Worm (Caenorhabditis elegans): ENCODE results near the gene ZK742.4.

ZK742.4 gene

ce11 chrV:7847687-7848086 lies 36.1 kb upstream of the ZK742.4 start:
- TF ChIP-seq pes-1 (GFP tag; IDR thresholded peaks at IDR 0.05) (no peak), F13C5.2 (tag; optimal IDR thresholded peaks at IDR 0.05) (no peak), tbx-11 (GFP tag; IDR thresholded peaks at IDR 0.05) (no peak), ceh-13 (GFP tag; optimal IDR thresholded peaks at IDR 0.05) (no peak), ama-1 (optimal IDR thresholded peaks at IDR 0.05) (no peak), ceh-36 (tag; optimal IDR thresholded peaks at IDR 0.05) (no peak), tbx-37 (GFP tag; conservative IDR thresholded peaks at IDR 0.05) (no peak), flt-1 (GFP tag; IDR thresholded peaks at IDR 0.05) (no peak), hmbx-1 (tag; optimal IDR thresholded peaks at IDR 0.05) (no peak), hnd-1 (tag; optimal IDR thresholded peaks at IDR 0.05) (no peak), scrt-1 (GFP tag; IDR thresholded peaks at IDR 0.05) (no peak)

- TF ChIP-seq tbx-11 (GFP tag; IDR thresholded peaks at IDR 0.05) (no peak), tbx-37 (GFP tag; conservative IDR thresholded peaks at IDR 0.05) (no peak), F13C5.2 (tag; optimal IDR thresholded peaks at IDR 0.05) (no peak)
Measured at ce11 chrV:7847170-7847569, 35.6 kb upstream of the ZK742.4 start, which contains the start of gene memo-1. TSS of gene memo-1 (minus strand) at chrV:7847171.

ce11 chrV:7842228-7842627 lies 30.6 kb upstream of the ZK742.4 start, which contains the start of gene grd-8:
TSS of gene grd-8 (plus strand) at chrV:7842528.
- TF ChIP-seq scrt-1 (GFP tag; IDR thresholded peaks at IDR 0.05): no peak
- no peak for TF ChIP-seq tbx-37 (GFP tag; conservative IDR thresholded peaks at IDR 0.05)
- TF ChIP-seq pes-1 (GFP tag; IDR thresholded peaks at IDR 0.05): no peak
- TF ChIP-seq B0310.2 (tag; optimal IDR thresholded peaks at IDR 0.05): no peak
- no peak for TF ChIP-seq tbx-11 (GFP tag; IDR thresholded peaks at IDR 0.05)
- no peak for TF ChIP-seq flt-1 (GFP tag; IDR thresholded peaks at IDR 0.05)
- TF ChIP-seq tra-4 (tag; optimal IDR thresholded peaks at IDR 0.05): no peak
- TF ChIP-seq ets-7 (tag; optimal IDR thresholded peaks at IDR 0.05): no peak
- no peak for TF ChIP-seq F13C5.2 (tag; optimal IDR thresholded peaks at IDR 0.05)
- TF ChIP-seq aly-1 (tag; optimal IDR thresholded peaks at IDR 0.05): no peak
- TF ChIP-seq hnd-1 (tag; optimal IDR thresholded peaks at IDR 0.05): no peak
- no peak for TF ChIP-seq ceh-13 (GFP tag; optimal IDR thresholded peaks at IDR 0.05)
- no peak for TF ChIP-seq hmbx-1 (tag; optimal IDR thresholded peaks at IDR 0.05)

- no peak for TF ChIP-seq B0310.2 (tag; optimal IDR thresholded peaks at IDR 0.05)
- no peak for TF ChIP-seq aly-1 (tag; optimal IDR thresholded peaks at IDR 0.05)
- TF ChIP-seq flt-1 (GFP tag; IDR thresholded peaks at IDR 0.05): no peak
- TF ChIP-seq ama-1 (optimal IDR thresholded peaks at IDR 0.05): no peak
- TF ChIP-seq ets-7 (tag; optimal IDR thresholded peaks at IDR 0.05): no peak
- no peak for TF ChIP-seq ceh-36 (tag; optimal IDR thresholded peaks at IDR 0.05)
- no peak for TF ChIP-seq scrt-1 (GFP tag; IDR thresholded peaks at IDR 0.05)
- no peak for TF ChIP-seq pes-1 (GFP tag; IDR thresholded peaks at IDR 0.05)
- no peak for TF ChIP-seq hmg-4 (GFP tag; optimal IDR thresholded peaks at IDR 0.05)
- TF ChIP-seq tra-4 (tag; optimal IDR thresholded peaks at IDR 0.05): no peak
- no peak for TF ChIP-seq hmbx-1 (tag; optimal IDR thresholded peaks at IDR 0.05)
- TF ChIP-seq tbx-37 (GFP tag; conservative IDR thresholded peaks at IDR 0.05): no peak
- no peak for TF ChIP-seq ceh-13 (GFP tag; optimal IDR thresholded peaks at IDR 0.05)
- TF ChIP-seq sea-1 (GFP tag; conservative IDR thresholded peaks at IDR 0.05): no peak
- TF ChIP-seq tbx-11 (GFP tag; IDR thresholded peaks at IDR 0.05): no peak
- no peak for TF ChIP-seq F13C5.2 (tag; optimal IDR thresholded peaks at IDR 0.05)
- no peak for TF ChIP-seq hnd-1 (tag; optimal IDR thresholded peaks at IDR 0.05)
Measured at ce11 chrV:7839485-7839884, 27.9 kb upstream of the ZK742.4 start, which contains the start of gene C37C3.12. TSS of gene C37C3.12 (minus strand) at chrV:7839585.

- no peak for TF ChIP-seq tbx-11 (GFP tag; IDR thresholded peaks at IDR 0.05)
- TF ChIP-seq pes-1 (GFP tag; IDR thresholded peaks at IDR 0.05): no peak
- TF ChIP-seq hmg-4 (GFP tag; optimal IDR thresholded peaks at IDR 0.05): no peak
- TF ChIP-seq aly-1 (tag; optimal IDR thresholded peaks at IDR 0.05): no peak
- no peak for TF ChIP-seq tra-4 (tag; optimal IDR thresholded peaks at IDR 0.05)
- no peak for TF ChIP-seq ets-7 (tag; optimal IDR thresholded peaks at IDR 0.05)
Measured at ce11 chrV:7837809-7838208, 26.2 kb upstream of the ZK742.4 start, which contains the start of gene ttr-33. TSS of gene ttr-33 (minus strand) at chrV:7837909.

ce11 chrV:7836911-7837310 lies 25.3 kb upstream of the ZK742.4 start, which contains the start of gene txt-5:
TSS of gene txt-5 (minus strand) at chrV:7837134.
- TF ChIP-seq B0310.2 (tag; optimal IDR thresholded peaks at IDR 0.05): no peak
- no peak for TF ChIP-seq scrt-1 (GFP tag; IDR thresholded peaks at IDR 0.05)

- no peak for TF ChIP-seq ets-7 (tag; optimal IDR thresholded peaks at IDR 0.05)
- TF ChIP-seq ceh-36 (tag; optimal IDR thresholded peaks at IDR 0.05): no peak
- no peak for TF ChIP-seq sea-1 (GFP tag; conservative IDR thresholded peaks at IDR 0.05)
- no peak for TF ChIP-seq hmbx-1 (tag; optimal IDR thresholded peaks at IDR 0.05)
- TF ChIP-seq hnd-1 (tag; optimal IDR thresholded peaks at IDR 0.05): no peak
- no peak for TF ChIP-seq tbx-37 (GFP tag; conservative IDR thresholded peaks at IDR 0.05)
- no peak for TF ChIP-seq scrt-1 (GFP tag; IDR thresholded peaks at IDR 0.05)
- TF ChIP-seq aly-1 (tag; optimal IDR thresholded peaks at IDR 0.05): no peak
- TF ChIP-seq ama-1 (optimal IDR thresholded peaks at IDR 0.05): no peak
- TF ChIP-seq flt-1 (GFP tag; IDR thresholded peaks at IDR 0.05): no peak
- no peak for TF ChIP-seq B0310.2 (tag; optimal IDR thresholded peaks at IDR 0.05)
- no peak for TF ChIP-seq F13C5.2 (tag; optimal IDR thresholded peaks at IDR 0.05)
- TF ChIP-seq tbx-11 (GFP tag; IDR thresholded peaks at IDR 0.05): no peak
- no peak for TF ChIP-seq pes-1 (GFP tag; IDR thresholded peaks at IDR 0.05)
- no peak for TF ChIP-seq hmg-4 (GFP tag; optimal IDR thresholded peaks at IDR 0.05)
- no peak for TF ChIP-seq tra-4 (tag; optimal IDR thresholded peaks at IDR 0.05)
- no peak for TF ChIP-seq ceh-13 (GFP tag; optimal IDR thresholded peaks at IDR 0.05)
Measured at ce11 chrV:7830952-7831351, 19.4 kb upstream of the ZK742.4 start.

- TF ChIP-seq tbx-37 (GFP tag; conservative IDR thresholded peaks at IDR 0.05) (no peak), scrt-1 (GFP tag; IDR thresholded peaks at IDR 0.05) (no peak), pes-1 (GFP tag; IDR thresholded peaks at IDR 0.05) (no peak), tbx-11 (GFP tag; IDR thresholded peaks at IDR 0.05) (no peak), hmbx-1 (tag; optimal IDR thresholded peaks at IDR 0.05) (no peak), sea-1 (GFP tag; conservative IDR thresholded peaks at IDR 0.05) (no peak), ama-1 (optimal IDR thresholded peaks at IDR 0.05) (no peak), hmg-4 (GFP tag; optimal IDR thresholded peaks at IDR 0.05) (no peak), tra-4 (tag; optimal IDR thresholded peaks at IDR 0.05) (no peak), flt-1 (GFP tag; IDR thresholded peaks at IDR 0.05) (no peak), B0310.2 (tag; optimal IDR thresholded peaks at IDR 0.05) (no peak), aly-1 (tag; optimal IDR thresholded peaks at IDR 0.05) (no peak), ets-7 (tag; optimal IDR thresholded peaks at IDR 0.05) (no peak), F13C5.2 (tag; optimal IDR thresholded peaks at IDR 0.05) (no peak), hnd-1 (tag; optimal IDR thresholded peaks at IDR 0.05) (no peak)
Measured at ce11 chrV:7826917-7827316, 15.3 kb upstream of the ZK742.4 start, which contains the start of gene mig-6. TSS of gene mig-6 (plus strand) at chrV:7827217.

Measured in whole organism, early embryonic.